Worm (Caenorhabditis elegans) whole organism, mixed stage, embryonic: ENCODE results near the gene thn-4.

ENCODE experiments used
- M03D4.4 ChIP-seq: sonication (generic microtip); optimal IDR thresholded peaks from 2 replicates; lab custom pipeline; 2017; ENCODE audit warnings: mild to moderate bottlenecking, missing genetic modification characterization, missing compliant biosample characterization
- bed-3 ChIP-seq: fragments of 200-800 bp; sonication (Bioruptor generic); optimal IDR thresholded peaks from 3 replicates; lab custom pipeline; 2018; ENCODE audit warnings: mild to moderate bottlenecking, missing genetic modification characterization, moderate library complexity, missing compliant biosample characterization
- blmp-1 ChIP-seq: fragments of 150-350 bp; optimal IDR thresholded peaks from 2 replicates; lab custom pipeline; 2014; ENCODE audit warnings: missing biosample characterization, missing genetic modification characterization
- ceh-39 ChIP-seq: fragments of 150-350 bp; optimal IDR thresholded peaks from 2 replicates; lab custom pipeline; 2014; ENCODE audit warnings: missing biosample characterization, missing genetic modification characterization
- ceh-83 ChIP-seq: fragments of 200-800 bp; sonication (Bioruptor generic); optimal IDR thresholded peaks from 2 replicates; lab custom pipeline; 2018; ENCODE audit warnings: mild to moderate bottlenecking, missing genetic modification characterization, missing compliant biosample characterization
- ces-1 ChIP-seq: fragments of 150-350 bp; optimal IDR thresholded peaks from 2 replicates; lab custom pipeline; 2014; ENCODE audit warnings: missing biosample characterization, missing genetic modification reagents, missing genetic modification characterization
- cnd-1 ChIP-seq: fragments of 200-800 bp; sonication (Bioruptor generic); optimal IDR thresholded peaks from 2 replicates; lab custom pipeline; 2018; ENCODE audit warnings: mild to moderate bottlenecking, missing genetic modification characterization, missing compliant biosample characterization
- drap-1 ChIP-seq: fragments of 200-800 bp; sonication (Bioruptor generic); optimal IDR thresholded peaks from 3 replicates; lab custom pipeline; 2018; ENCODE audit warnings: mild to moderate bottlenecking, missing genetic modification characterization, missing compliant biosample characterization
- elt-1 ChIP-seq: sonication (generic microtip); optimal IDR thresholded peaks from 2 replicates; lab custom pipeline; 2017; ENCODE audit warnings: missing genetic modification characterization, mild to moderate bottlenecking, missing compliant biosample characterization, antibody characterized with exemption, moderate library complexity, borderline replicate concordance; ENCODE audit not compliant: insufficient read depth
- elt-3 ChIP-seq: fragments of 150-350 bp; optimal IDR thresholded peaks from 2 replicates; lab custom pipeline; 2014; ENCODE audit warnings: missing biosample characterization, missing genetic modification characterization
- ham-2 ChIP-seq: fragments of 200-800 bp; sonication (Bioruptor generic); optimal IDR thresholded peaks from 2 replicates; lab custom pipeline; 2018; ENCODE audit warnings: mild to moderate bottlenecking, missing genetic modification characterization, missing compliant biosample characterization
- hlh-1 ChIP-seq: fragments of 150-350 bp; optimal IDR thresholded peaks from 2 replicates; lab custom pipeline; 2014; ENCODE audit warnings: missing biosample characterization, missing genetic modification reagents, missing genetic modification characterization
- lin-13 ChIP-seq: fragments of 150-350 bp; optimal IDR thresholded peaks from 2 replicates; lab custom pipeline; 2014; ENCODE audit warnings: missing biosample characterization, missing genetic modification characterization
- lin-32 ChIP-seq: fragments of 200-800 bp; sonication (Bioruptor generic); optimal IDR thresholded peaks from 2 replicates; lab custom pipeline; 2018; ENCODE audit warnings: mild to moderate bottlenecking, missing genetic modification characterization, missing compliant biosample characterization
- lsy-2 ChIP-seq: fragments of 150-350 bp; optimal IDR thresholded peaks from 2 replicates; lab custom pipeline; 2014; ENCODE audit warnings: missing biosample characterization, missing genetic modification characterization
- mab-5 ChIP-seq: fragments of 150-350 bp; optimal IDR thresholded peaks from 2 replicates; lab custom pipeline; 2014; ENCODE audit warnings: missing biosample characterization, missing genetic modification characterization
- mep-1 ChIP-seq: fragments of 150-350 bp; optimal IDR thresholded peaks from 2 replicates; lab custom pipeline; 2017; ENCODE audit warnings: missing biosample characterization, missing genetic modification reagents, missing genetic modification characterization, inconsistent platforms
- nhr-12 ChIP-seq: fragments of 150-350 bp; optimal IDR thresholded peaks from 2 replicates; lab custom pipeline; 2014; ENCODE audit warnings: missing biosample characterization, missing genetic modification characterization
- nhr-2 ChIP-seq: fragments of 150-350 bp; optimal IDR thresholded peaks from 2 replicates; lab custom pipeline; 2014; ENCODE audit warnings: missing biosample characterization, missing genetic modification characterization
- nhr-237 ChIP-seq: fragments of 150-350 bp; optimal IDR thresholded peaks from 2 replicates; lab custom pipeline; 2014; ENCODE audit warnings: missing biosample characterization, missing genetic modification characterization
- nhr-28 ChIP-seq: fragments of 150-350 bp; optimal IDR thresholded peaks from 2 replicates; lab custom pipeline; 2014; ENCODE audit warnings: missing biosample characterization, missing genetic modification characterization
- nhr-76 ChIP-seq: sonication (generic microtip); optimal IDR thresholded peaks from 2 replicates; lab custom pipeline; 2017; ENCODE audit warnings: missing biosample characterization, missing genetic modification characterization
- sem-2 ChIP-seq: fragments of 200-800 bp; sonication (Bioruptor generic); optimal IDR thresholded peaks from 2 replicates; lab custom pipeline; 2018; ENCODE audit warnings: mild to moderate bottlenecking, missing genetic modification characterization, missing compliant biosample characterization
- snpc-4 ChIP-seq: fragments of 150-350 bp; optimal IDR thresholded peaks from 2 replicates; lab custom pipeline; 2014; ENCODE audit warnings: missing biosample characterization, missing genetic modification characterization
- sptf-1 ChIP-seq: sonication (generic microtip); optimal IDR thresholded peaks from 2 replicates; lab custom pipeline; 2017; ENCODE audit warnings: mild to moderate bottlenecking, missing genetic modification characterization, moderate library complexity, missing compliant biosample characterization
- tbx-8 ChIP-seq: fragments of 200-800 bp; sonication (Bioruptor generic); optimal IDR thresholded peaks from 2 replicates; lab custom pipeline; 2018; ENCODE audit warnings: mild to moderate bottlenecking, missing genetic modification characterization, moderate library complexity, missing compliant biosample characterization
- unc-39 ChIP-seq: fragments of 150-350 bp; optimal IDR thresholded peaks from 2 replicates; lab custom pipeline; 2014; ENCODE audit warnings: missing biosample characterization, missing genetic modification characterization
- ztf-11 ChIP-seq: fragments of 150-350 bp; optimal IDR thresholded peaks from 2 replicates; lab custom pipeline; 2014; ENCODE audit warnings: missing biosample characterization, missing genetic modification characterization

thn-4 gene

ce11 chrV:16899355-16899754, 28.1 kb upstream of the thn-4 start, which contains the start of gene fbxa-45:
fbxa-45 (minus strand) TSS chrV:16899455.
- TF ChIP-seq nhr-76 (no peak), bed-3 (GFP tag; lab: Kevin White, UChicago) (no peak), sptf-1 (tag; lab: Kevin White, UChicago) (no peak), sem-2 (no peak), cnd-1 (no peak), hlh-1 (tag; lab: Kevin White, UChicago) (no peak), unc-39 (tag; lab: Kevin White, UChicago) (no peak), snpc-4 (tag; lab: Kevin White, UChicago) (no peak), nhr-28 (no peak), blmp-1 (no peak), ham-2 (no peak), nhr-12 (tag; lab: Kevin White, UChicago) (no peak)
- TF ChIP-seq, all 35 proteins: peak for 0

- TF ChIP-seq cnd-1 (no peak), ces-1 (GFP tag; lab: Kevin White, UChicago) (no peak), ztf-11 (tag; lab: Kevin White, UChicago) (no peak)
Observed at ce11 chrV:16893440-16893839, 22.2 kb upstream of the thn-4 start, which contains the start of gene F09C6.15. F09C6.15 (plus strand) TSS chrV:16893740.

- TF ChIP-seq nhr-12 (tag; lab: Kevin White, UChicago) (no peak), ceh-83 (GFP tag; lab: Kevin White, UChicago) (no peak), M03D4.4 (no peak), ceh-39 (tag; lab: Kevin White, UChicago) (no peak), nhr-28 (no peak), unc-39 (tag; lab: Kevin White, UChicago) (no peak), elt-3 (tag; lab: Kevin White, UChicago) (no peak), mab-5 (tag; lab: Kevin White, UChicago) (no peak), cnd-1 (no peak), ces-1 (GFP tag; lab: Kevin White, UChicago) (no peak), lin-13 (tag; lab: Kevin White, UChicago) (no peak), nhr-237 (tag; lab: Kevin White, UChicago) (no peak), ham-2 (no peak), snpc-4 (tag; lab: Kevin White, UChicago) (no peak), nhr-76 (no peak), nhr-2 (no peak)
- TF ChIP-seq, all 35 proteins: peak for 0
Observed at ce11 chrV:16888788-16889325, 17.6 kb upstream of the thn-4 start, which contains the start of the genes ifas-2 and fbxa-44. ifas-2 (minus strand) TSS chrV:16888888. fbxa-44 (plus strand) TSS chrV:16889275.

- TF ChIP-seq elt-1 (tag; lab: Kevin White, UChicago): no peak
Observed at ce11 chrV:16884744-16885143, 13.5 kb upstream of the thn-4 start, which contains the start of gene F09C6.13. F09C6.13 (plus strand) TSS chrV:16885044.

ce11 chrV:16882260-16882918, 11.1 kb upstream of the thn-4 start, which contains the start of the genes F09C6.11 and F09C6.12:
F09C6.11 (minus strand) TSS chrV:16882310.
F09C6.12 (plus strand) TSS chrV:16882868.
- TF ChIP-seq snpc-4 (tag; lab: Kevin White, UChicago) (no peak), hlh-1 (tag; lab: Kevin White, UChicago) (no peak)

- TF ChIP-seq nhr-237 (tag; lab: Kevin White, UChicago): no peak
- no peak for TF ChIP-seq mep-1 (tag; lab: Kevin White, UChicago)
- TF ChIP-seq lin-32 (GFP tag; lab: Kevin White, UChicago): no peak
- no peak for TF ChIP-seq sptf-1 (tag; lab: Kevin White, UChicago)
- no peak for TF ChIP-seq unc-39 (tag; lab: Kevin White, UChicago)
- TF ChIP-seq nhr-12 (tag; lab: Kevin White, UChicago): no peak
- no peak for TF ChIP-seq blmp-1
- no peak for TF ChIP-seq drap-1 (GFP tag; lab: Kevin White, UChicago)
- TF ChIP-seq nhr-76: no peak
- no peak for TF ChIP-seq M03D4.4
Observed at ce11 chrV:16880679-16881078, 9.4 kb upstream of the thn-4 start, which contains the start of gene F09C6.14. F09C6.14 (plus strand) TSS chrV:16880979.

- TF ChIP-seq tbx-8 (GFP tag; lab: Kevin White, UChicago) (no peak), drap-1 (GFP tag; lab: Kevin White, UChicago) (no peak), ceh-39 (tag; lab: Kevin White, UChicago) (no peak), blmp-1 (no peak), lin-13 (tag; lab: Kevin White, UChicago) (no peak), lsy-2 (no peak), mep-1 (tag; lab: Kevin White, UChicago) (no peak)
Observed at ce11 chrV:16880054-16880453, 8.8 kb upstream of the thn-4 start, which contains the start of gene F09C6.3. F09C6.3 (minus strand) TSS chrV:16880154.
